Worm (Caenorhabditis elegans) whole organism, young adult: ENCODE results near the gene nmr-2.

Experiments used
- F10E7.11 ChIP-seq: sonication (generic microtip); optimal IDR thresholded peaks from 2 replicates; lab custom pipeline; 2017; ENCODE audit warnings: mild to moderate bottlenecking, missing genetic modification characterization, moderate library complexity, missing compliant biosample characterization
- T07F8.4 ChIP-seq: sonication (generic microtip); optimal IDR thresholded peaks from 2 replicates; lab custom pipeline; 2016; ENCODE audit warnings: mild to moderate bottlenecking, missing genetic modification characterization, moderate library complexity, missing compliant biosample characterization
- ceh-79 ChIP-seq: sonication (generic microtip); optimal IDR thresholded peaks from 2 replicates; lab custom pipeline; 2017; ENCODE audit warnings: mild to moderate bottlenecking, missing genetic modification characterization, missing compliant biosample characterization
- lir-1 ChIP-seq: fragments of 200-800 bp; sonication (Bioruptor generic); conservative IDR thresholded peaks from 2 replicates; pipeline ENCODE4 v1.3.6; 2022; ENCODE audit warnings: missing genetic modification reagents, missing genetic modification characterization, missing compliant biosample characterization
- madf-3 ChIP-seq: fragments of 200-800 bp; sonication (Bioruptor generic); IDR thresholded peaks from 2 replicates; pipeline ENCODE4 v1.3.6; 2022; ENCODE audit warnings: missing genetic modification reagents, missing genetic modification characterization, missing compliant biosample characterization
- nfya-2 ChIP-seq: fragments of 200-800 bp; sonication (Bioruptor generic); IDR thresholded peaks from 2 replicates; pipeline ENCODE4 v1.3.6; 2022; ENCODE audit warnings: missing genetic modification reagents, missing genetic modification characterization, missing compliant biosample characterization
- snpc-4 ChIP-seq, 5 experiments: fragments of 150-350 bp in 1 of 5; sonication (generic microtip) in 4 of 5; optimal IDR thresholded peaks; 2 replicates each; lab custom pipeline; 2014 to 2018; ENCODE audit warnings: missing genetic modification characterization in 5 of 5, missing biosample characterization in 3 of 5, antibody characterized with exemption in 2 of 5, mild to moderate bottlenecking in 2 of 5, missing compliant biosample characterization in 2 of 5, missing genotype in 2 of 5, moderate library complexity in 2 of 5, missing genetic modification reagents in 1 of 5
- tbx-9 ChIP-seq: sonication (generic microtip); optimal IDR thresholded peaks from 2 replicates; lab custom pipeline; 2016; ENCODE audit warnings: borderline replicate concordance, missing genetic modification characterization, inconsistent platforms, missing compliant biosample characterization
- unc-62 ChIP-seq: fragments of 150-350 bp; optimal IDR thresholded peaks from 2 replicates; lab custom pipeline; 2014; ENCODE audit warnings: missing biosample characterization, missing genetic modification reagents, missing genetic modification characterization
- zim-3 ChIP-seq: sonication (generic microtip); optimal IDR thresholded peaks from 2 replicates; lab custom pipeline; 2017; ENCODE audit warnings: mild to moderate bottlenecking, missing genetic modification characterization, moderate library complexity, missing compliant biosample characterization

DNA sequence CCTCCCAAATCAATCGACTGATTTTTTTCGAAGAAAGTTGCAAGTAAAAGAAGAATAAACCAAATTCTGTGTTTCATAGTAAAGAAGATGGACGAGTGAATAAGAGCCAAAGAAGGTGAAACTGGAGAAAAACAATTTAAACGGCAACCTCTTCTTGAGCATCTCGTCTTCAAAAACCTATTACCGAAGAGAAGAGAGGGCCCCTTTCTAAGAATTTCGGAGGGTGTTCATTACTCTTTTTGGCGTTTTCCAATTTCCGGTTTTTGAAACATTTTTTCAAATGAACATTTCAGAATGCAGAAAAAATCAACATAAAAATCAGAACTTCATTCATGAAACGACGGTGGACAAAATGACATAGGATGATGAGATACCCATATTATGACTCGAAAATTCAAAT is at the start of gene nmr-2:
- TF ChIP-seq tbx-9 (tag; lab: Kevin White, UChicago) (no peak), snpc-4 (GFP tag; optimal IDR thresholded peaks at IDR 0.05; lab: Kevin White, UChicago) (no peak), snpc-4 (tag; optimal IDR thresholded peaks at IDR 0.05; lab: Kevin White, UChicago) (no peak), F10E7.11 (no peak), unc-62 (GFP tag; lab: Kevin White, UChicago) (no peak), T07F8.4 (tag; lab: Kevin White, UChicago) (no peak), nfya-2 (GFP tag; lab: Robert Waterston, UW) (no peak), madf-3 (no peak), ceh-79 (no peak), lir-1 (GFP tag; lab: Robert Waterston, UW) (no peak), zim-3 (tag; lab: Kevin White, UChicago) (no peak)
